Fruit fly (Drosophila melanogaster): ENCODE data around the gene CG45428.
A peak's percentile ranks its signal among the peaks of the same experiment; 100 is the strongest.

CG45428 gene

dm6 chr3L:22836768-22837167 is at the start of gene CG45428, which contains the start of gene CG11226:
Gene CG45428 (minus strand): TSS chr3L:22837070.
Gene CG11226 (plus strand): TSS chr3L:22837068.
- TF ChIP-seq svp (GFP tag) (peak; percentile 40), CG6276 (GFP tag; optimal IDR thresholded peaks at IDR 0.05) (no peak)

DNA sequence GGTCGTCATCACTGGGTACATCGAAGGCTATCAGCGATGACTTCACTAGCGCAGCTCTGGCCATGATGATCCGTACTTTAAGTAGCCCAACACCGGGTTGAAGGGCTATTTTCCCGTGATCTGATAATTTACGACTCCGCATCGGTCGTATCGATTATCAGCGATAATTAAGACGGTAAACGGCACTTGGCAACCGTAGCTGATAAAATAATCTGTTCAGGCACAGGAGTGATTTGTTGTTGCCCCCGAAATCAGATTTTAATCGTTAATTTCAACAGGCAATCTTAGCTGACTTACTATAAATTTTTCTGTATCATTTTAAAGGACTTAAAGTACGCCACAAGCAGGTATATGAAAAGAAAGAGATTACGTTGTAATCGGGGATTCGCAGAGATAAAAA is 49.0 kb upstream of the CG45428 start:
- peak; percentile 49 for TF ChIP-seq svp (GFP tag)
- TF ChIP-seq CG6808 (GFP tag; optimal IDR thresholded peaks at IDR 0.05) = no peak

- TF ChIP-seq CG6854 (GFP tag; optimal IDR thresholded peaks at IDR 0.05) = no peak
- TF ChIP-seq svp (GFP tag) = peak; percentile 60
- TF ChIP-seq CG3919 (GFP tag; optimal IDR thresholded peaks at IDR 0.05) = no peak
These were observed 47.6 kb upstream of the CG45428 start for dm6 chr3L:22884481-22884880.

dm6 chr3L:22883649-22884048 is 46.8 kb upstream of the CG45428 start:
- TF ChIP-seq CG11294 (GFP tag; IDR thresholded peaks at IDR 0.05) (no peak), Hr39 (GFP tag; optimal IDR thresholded peaks at IDR 0.05) (no peak), CG7368 (GFP tag; optimal IDR thresholded peaks at IDR 0.05) (no peak), dsx (GFP tag; optimal IDR thresholded peaks at IDR 0.05; ENCODE audit: poor library complexity, severe bottlenecking) (no peak), CG15336 (GFP tag; IDR thresholded peaks at IDR 0.05) (peak; percentile 21; the same call in 1 of the 2 replicates), spab (GFP tag; optimal IDR thresholded peaks at IDR 0.05) (no peak), CG8319 (GFP tag; optimal IDR thresholded peaks at IDR 0.05) (no peak), Ets96B (tag; optimal IDR thresholded peaks at IDR 0.05) (no peak), CG34406 (GFP tag; optimal IDR thresholded peaks at IDR 0.05) (no peak), fkh (GFP tag; optimal IDR thresholded peaks at IDR 0.05) (no peak), CG6808 (GFP tag; optimal IDR thresholded peaks at IDR 0.05) (no peak), CG6854 (GFP tag; optimal IDR thresholded peaks at IDR 0.05) (no peak), dac (GFP tag; optimal IDR thresholded peaks at IDR 0.05) (no peak), pdm3 (GFP tag; optimal IDR thresholded peaks at IDR 0.05) (no peak), CG32006 (GFP tag; optimal IDR thresholded peaks at IDR 0.05) (peak; percentile 40), Eip78C (GFP tag) (peak; percentile 53), fd59A (GFP tag; optimal IDR thresholded peaks at IDR 0.05) (no peak), Blimp-1 (GFP tag; optimal IDR thresholded peaks at IDR 0.05) (no peak), svp (GFP tag) (no peak), CG4318 (GFP tag; optimal IDR thresholded peaks at IDR 0.05) (no peak), Hr4 (GFP tag; optimal IDR thresholded peaks at IDR 0.05) (peak; percentile 3), achi (GFP tag; optimal IDR thresholded peaks at IDR 0.05) (peak; percentile 15), CG9139 (GFP tag; optimal IDR thresholded peaks at IDR 0.05) (no peak), CG6276 (GFP tag; optimal IDR thresholded peaks at IDR 0.05) (peak; percentile 2), eg (GFP tag; IDR thresholded peaks at IDR 0.05) (0 out of 3 replicates have a peak, but pooled peaks have one; percentile 26), CG8119 (GFP tag; IDR thresholded peaks at IDR 0.05) (0 out of 3 replicates have a peak, but pooled peaks have one; percentile 39), Eip75B (GFP tag; optimal IDR thresholded peaks at IDR 0.05) (no peak), CG3032 (tag; optimal IDR thresholded peaks at IDR 0.05) (no peak), CG10631 (GFP tag; optimal IDR thresholded peaks at IDR 0.05) (no peak), Gug (GFP tag; IDR thresholded peaks at IDR 0.05) (no peak)

DNA sequence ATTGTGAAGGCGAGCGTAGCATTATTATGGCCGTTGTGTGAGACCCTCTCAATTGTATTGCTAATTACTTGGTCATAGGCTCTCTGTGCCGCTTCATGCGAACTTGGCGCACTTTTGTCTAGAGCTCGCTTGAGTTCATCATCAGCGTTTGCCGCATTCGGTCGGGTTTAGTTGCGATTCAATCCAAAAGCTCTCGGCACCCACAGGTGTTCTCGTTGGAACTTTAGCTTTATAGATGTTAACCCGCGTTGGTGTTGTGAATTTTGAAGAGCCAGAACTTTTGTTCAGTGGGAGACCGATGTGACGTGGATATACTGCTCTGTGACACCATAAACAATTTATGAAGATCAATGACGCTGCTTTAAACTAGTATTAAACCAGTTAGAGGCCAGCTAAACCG is 44.0 kb upstream of the CG45428 start, which contains the start of gene slif:
TSS of gene slif (plus strand) at position 132 of the 400 bp plus-strand sequence.
- TF ChIP-seq CG15336 (GFP tag; IDR thresholded peaks at IDR 0.05) = no peak
- no peak for TF ChIP-seq Eip93F (GFP tag; optimal IDR thresholded peaks at IDR 0.05)
- no peak for TF ChIP-seq Ets21C (GFP tag; optimal IDR thresholded peaks at IDR 0.05)
- no peak for TF ChIP-seq Met (GFP tag; optimal IDR thresholded peaks at IDR 0.05)
- TF ChIP-seq vri (GFP tag; optimal IDR thresholded peaks at IDR 0.05) = no peak
- no peak for TF ChIP-seq Lpt (GFP tag; optimal IDR thresholded peaks at IDR 0.05)
- TF ChIP-seq CG11294 (GFP tag; IDR thresholded peaks at IDR 0.05) = no peak
- TF ChIP-seq net (GFP tag; optimal IDR thresholded peaks at IDR 0.05) = no peak
